Fruit fly (Drosophila melanogaster): ENCODE results near the gene Capr.
A peak's percentile ranks its signal among the peaks of the same experiment; 100 is the strongest.

The Capr gene

dm6 chr3L:18681550-18682217 lies 8.6 kb upstream of the Capr start, which contains the start of the genes Sgf11 and CG32202:
Gene Sgf11 (minus strand): TSS chr3L:18681836.
Gene CG32202 (plus strand): TSS chr3L:18682184.
- TF ChIP-seq toe (GFP tag; optimal IDR thresholded peaks at IDR 0.05) = no peak
- TF ChIP-seq CG14711 (tag; optimal IDR thresholded peaks at IDR 0.05) = peak; percentile 52
- peak; percentile 74 for TF ChIP-seq bab1 (GFP tag; optimal IDR thresholded peaks at IDR 0.05)
- TF ChIP-seq kay (GFP tag; ENCODE audit: borderline replicate concordance) = no peak
- TF ChIP-seq pad (GFP tag; optimal IDR thresholded peaks at IDR 0.05) = peak; percentile 40
- no peak for TF ChIP-seq CG12768 (GFP tag; optimal IDR thresholded peaks at IDR 0.05)
- TF ChIP-seq CG11617 (GFP tag; optimal IDR thresholded peaks at IDR 0.05) = peak; percentile 76
- no peak for TF ChIP-seq CG1620 (GFP tag; optimal IDR thresholded peaks at IDR 0.05)
- TF ChIP-seq Hr96 (GFP tag; optimal IDR thresholded peaks at IDR 0.05) = no peak
- TF ChIP-seq Clk (GFP tag; optimal IDR thresholded peaks at IDR 0.05) = no peak
- TF ChIP-seq tj (GFP tag; optimal IDR thresholded peaks at IDR 0.05) = peak; percentile 59
- TF ChIP-seq CG7045 (GFP tag; optimal IDR thresholded peaks at IDR 0.05) = peak; percentile 66
- peak; percentile 20 for TF ChIP-seq Mnt (GFP tag; optimal IDR thresholded peaks at IDR 0.05)
- TF ChIP-seq ovo (GFP tag; optimal IDR thresholded peaks at IDR 0.05) = peak; percentile 11
- peak; percentile 71 for TF ChIP-seq CG33017 (tag; optimal IDR thresholded peaks at IDR 0.05)
- TF ChIP-seq cnc (optimal IDR thresholded peaks at IDR 0.05) = no peak
- TF ChIP-seq Crg-1 (GFP tag; optimal IDR thresholded peaks at IDR 0.05) = peak; percentile 42
- TF ChIP-seq CG7101 (tag; optimal IDR thresholded peaks at IDR 0.05) = peak; percentile 71
- TF ChIP-seq CG5204 (GFP tag; optimal IDR thresholded peaks at IDR 0.05) = no peak
- peak; percentile 20 for TF ChIP-seq cic (GFP tag; optimal IDR thresholded peaks at IDR 0.05)

dm6 chr3L:18675363-18675866 lies 2.3 kb upstream of the Capr start, which contains the start of the genes GNBP2 and GNBP1:
Gene GNBP2 (minus strand): TSS chr3L:18675413.
Gene GNBP1 (plus strand): TSS chr3L:18675800.
- TF ChIP-seq ovo (GFP tag; optimal IDR thresholded peaks at IDR 0.05) (no peak), toe (GFP tag; optimal IDR thresholded peaks at IDR 0.05) (no peak), Clk (GFP tag; optimal IDR thresholded peaks at IDR 0.05) (peak; percentile 2), CG1620 (GFP tag; optimal IDR thresholded peaks at IDR 0.05) (no peak), pad (GFP tag; optimal IDR thresholded peaks at IDR 0.05) (peak; percentile 64), Hr96 (GFP tag; optimal IDR thresholded peaks at IDR 0.05) (no peak), Mnt (GFP tag; optimal IDR thresholded peaks at IDR 0.05) (peak; percentile 13), CG11617 (GFP tag; optimal IDR thresholded peaks at IDR 0.05) (peak; percentile 72), CG12768 (GFP tag; optimal IDR thresholded peaks at IDR 0.05) (peak; percentile 74), Crg-1 (GFP tag; optimal IDR thresholded peaks at IDR 0.05) (peak; percentile 33), kay (GFP tag; ENCODE audit: borderline replicate concordance) (no peak), cnc (optimal IDR thresholded peaks at IDR 0.05) (no peak), CG7101 (tag; optimal IDR thresholded peaks at IDR 0.05) (peak; percentile 92), tj (GFP tag; optimal IDR thresholded peaks at IDR 0.05) (peak; percentile 55), CG5204 (GFP tag; optimal IDR thresholded peaks at IDR 0.05) (no peak), bab1 (GFP tag; optimal IDR thresholded peaks at IDR 0.05) (peak; percentile 34), CG33017 (tag; optimal IDR thresholded peaks at IDR 0.05) (peak; percentile 95), cic (GFP tag; optimal IDR thresholded peaks at IDR 0.05) (peak; percentile 26), CG14711 (tag; optimal IDR thresholded peaks at IDR 0.05) (peak; percentile 90), CG7045 (GFP tag; optimal IDR thresholded peaks at IDR 0.05) (peak; percentile 76)

- no peak for TF ChIP-seq cnc (optimal IDR thresholded peaks at IDR 0.05)
- TF ChIP-seq Mnt (GFP tag; optimal IDR thresholded peaks at IDR 0.05) = peak; percentile 83
- TF ChIP-seq CG7101 (tag; optimal IDR thresholded peaks at IDR 0.05) = peak; percentile 41
- TF ChIP-seq ovo (GFP tag; optimal IDR thresholded peaks at IDR 0.05) = no peak
- no peak for TF ChIP-seq CG33017 (tag; optimal IDR thresholded peaks at IDR 0.05)
- TF ChIP-seq CG1620 (GFP tag; optimal IDR thresholded peaks at IDR 0.05) = peak; percentile 44
- TF ChIP-seq cic (GFP tag; optimal IDR thresholded peaks at IDR 0.05) = no peak
- no peak for TF ChIP-seq Clk (GFP tag; optimal IDR thresholded peaks at IDR 0.05)
- TF ChIP-seq pad (GFP tag; optimal IDR thresholded peaks at IDR 0.05) = peak; percentile 36
- peak; percentile 57 for TF ChIP-seq Hr96 (GFP tag; optimal IDR thresholded peaks at IDR 0.05)
- TF ChIP-seq CG7045 (GFP tag; optimal IDR thresholded peaks at IDR 0.05) = peak; percentile 36
- TF ChIP-seq toe (GFP tag; optimal IDR thresholded peaks at IDR 0.05) = peak; percentile 20
- TF ChIP-seq CG11617 (GFP tag; optimal IDR thresholded peaks at IDR 0.05) = peak; percentile 71
- TF ChIP-seq CG14711 (tag; optimal IDR thresholded peaks at IDR 0.05) = peak; percentile 6
- TF ChIP-seq tj (GFP tag; optimal IDR thresholded peaks at IDR 0.05) = peak; percentile 40
- peak; percentile 35 for TF ChIP-seq CG12768 (GFP tag; optimal IDR thresholded peaks at IDR 0.05)
- no peak for TF ChIP-seq CG5204 (GFP tag; optimal IDR thresholded peaks at IDR 0.05)
- no peak for TF ChIP-seq Crg-1 (GFP tag; optimal IDR thresholded peaks at IDR 0.05)
- peak; percentile 58 for TF ChIP-seq bab1 (GFP tag; optimal IDR thresholded peaks at IDR 0.05)
- no peak for TF ChIP-seq kay (GFP tag; ENCODE audit: borderline replicate concordance)
Measured at dm6 chr3L:18672203-18672602, 921 bp downstream of the Capr start.

- TF ChIP-seq CG14711 (tag; optimal IDR thresholded peaks at IDR 0.05) = no peak
- no peak for TF ChIP-seq CG1620 (GFP tag; optimal IDR thresholded peaks at IDR 0.05)
- no peak for TF ChIP-seq tj (GFP tag; optimal IDR thresholded peaks at IDR 0.05)
- TF ChIP-seq cic (GFP tag; optimal IDR thresholded peaks at IDR 0.05) = no peak
- no peak for TF ChIP-seq kay (GFP tag; ENCODE audit: borderline replicate concordance)
- TF ChIP-seq CG33017 (tag; optimal IDR thresholded peaks at IDR 0.05) = no peak
- TF ChIP-seq CG11617 (GFP tag; optimal IDR thresholded peaks at IDR 0.05) = no peak
- TF ChIP-seq ovo (GFP tag; optimal IDR thresholded peaks at IDR 0.05) = no peak
Measured at dm6 chr3L:18669874-18670273, 3.2 kb downstream of the Capr start.

- TF ChIP-seq CG7101 (tag; optimal IDR thresholded peaks at IDR 0.05) = no peak
- no peak for TF ChIP-seq CG7045 (GFP tag; optimal IDR thresholded peaks at IDR 0.05)
- no peak for TF ChIP-seq CG5204 (GFP tag; optimal IDR thresholded peaks at IDR 0.05)
- no peak for TF ChIP-seq Hr96 (GFP tag; optimal IDR thresholded peaks at IDR 0.05)
- TF ChIP-seq CG1620 (GFP tag; optimal IDR thresholded peaks at IDR 0.05) = peak; percentile 23
- peak; percentile 22 for TF ChIP-seq cic (GFP tag; optimal IDR thresholded peaks at IDR 0.05)
- no peak for TF ChIP-seq ovo (GFP tag; optimal IDR thresholded peaks at IDR 0.05)
- no peak for TF ChIP-seq CG11617 (GFP tag; optimal IDR thresholded peaks at IDR 0.05)
- no peak for TF ChIP-seq tj (GFP tag; optimal IDR thresholded peaks at IDR 0.05)
- no peak for TF ChIP-seq Clk (GFP tag; optimal IDR thresholded peaks at IDR 0.05)
- no peak for TF ChIP-seq CG33017 (tag; optimal IDR thresholded peaks at IDR 0.05)
- no peak for TF ChIP-seq CG14711 (tag; optimal IDR thresholded peaks at IDR 0.05)
- TF ChIP-seq kay (GFP tag; ENCODE audit: borderline replicate concordance) = no peak
- no peak for TF ChIP-seq cnc (optimal IDR thresholded peaks at IDR 0.05)
- no peak for TF ChIP-seq Crg-1 (GFP tag; optimal IDR thresholded peaks at IDR 0.05)
- TF ChIP-seq toe (GFP tag; optimal IDR thresholded peaks at IDR 0.05) = no peak
- TF ChIP-seq bab1 (GFP tag; optimal IDR thresholded peaks at IDR 0.05) = peak; percentile 29
- no peak for TF ChIP-seq CG12768 (GFP tag; optimal IDR thresholded peaks at IDR 0.05)
- no peak for TF ChIP-seq Mnt (GFP tag; optimal IDR thresholded peaks at IDR 0.05)
- TF ChIP-seq pad (GFP tag; optimal IDR thresholded peaks at IDR 0.05) = no peak
Measured at dm6 chr3L:18667115-18667514, 6.0 kb downstream of the Capr start, which contains the start of gene CG42495. Gene CG42495 (plus strand): TSS chr3L:18667361.
